Fruit fly (Drosophila melanogaster): ENCODE measurements around the gene CG43153.

DNA sequence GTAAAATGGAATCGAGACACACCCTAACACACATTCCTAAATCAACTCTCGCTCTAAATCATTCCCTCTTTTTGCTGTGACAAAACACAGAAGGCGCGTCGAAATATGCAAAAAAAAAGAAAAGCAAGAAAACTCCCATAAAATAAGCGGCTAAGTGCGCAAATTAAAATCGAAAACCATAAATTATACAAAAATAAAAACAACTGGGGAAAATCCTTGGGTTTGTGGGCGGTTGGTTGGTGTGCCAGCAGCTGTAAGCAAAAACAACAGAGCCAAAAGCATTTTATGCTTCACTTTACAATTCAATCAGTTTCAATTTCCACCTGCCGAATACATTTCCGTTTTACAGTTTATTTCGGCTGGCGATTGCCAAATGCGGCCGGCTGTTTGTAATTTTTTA, 13.3 kb upstream of the CG43153 start, which contains the start of gene CG43438:
- no peak for TF ChIP-seq CG8478 (optimal IDR thresholded peaks at IDR 0.05)
- TF ChIP-seq CTCF (optimal IDR thresholded peaks at IDR 0.05), result no peak
